Worm (Caenorhabditis elegans) whole organism, L2 larva: Measurements from ENCODE around the gene clec-184.
A peak's percentile ranks its signal among the peaks of the same experiment; 100 is the strongest.

Source experiments
- R02D3.7 ChIP-seq: fragments of 150-350 bp; optimal IDR thresholded peaks from 2 replicates; lab custom pipeline; 2014; ENCODE audit warnings: missing biosample characterization, missing genetic modification characterization
- ama-1 ChIP-seq: fragments of 150-350 bp; optimal IDR thresholded peaks from 2 replicates; lab custom pipeline; 2018; ENCODE audit warnings: inconsistent platforms
- ceh-16 ChIP-seq: fragments of 150-350 bp; optimal IDR thresholded peaks from 2 replicates; lab custom pipeline; 2014; ENCODE audit warnings: missing biosample characterization, missing genetic modification characterization
- egl-27 ChIP-seq: sonication (generic microtip); optimal IDR thresholded peaks from 3 replicates; lab custom pipeline; 2017; ENCODE audit warnings: missing biosample characterization, missing genetic modification reagents, missing genetic modification characterization

DNA sequence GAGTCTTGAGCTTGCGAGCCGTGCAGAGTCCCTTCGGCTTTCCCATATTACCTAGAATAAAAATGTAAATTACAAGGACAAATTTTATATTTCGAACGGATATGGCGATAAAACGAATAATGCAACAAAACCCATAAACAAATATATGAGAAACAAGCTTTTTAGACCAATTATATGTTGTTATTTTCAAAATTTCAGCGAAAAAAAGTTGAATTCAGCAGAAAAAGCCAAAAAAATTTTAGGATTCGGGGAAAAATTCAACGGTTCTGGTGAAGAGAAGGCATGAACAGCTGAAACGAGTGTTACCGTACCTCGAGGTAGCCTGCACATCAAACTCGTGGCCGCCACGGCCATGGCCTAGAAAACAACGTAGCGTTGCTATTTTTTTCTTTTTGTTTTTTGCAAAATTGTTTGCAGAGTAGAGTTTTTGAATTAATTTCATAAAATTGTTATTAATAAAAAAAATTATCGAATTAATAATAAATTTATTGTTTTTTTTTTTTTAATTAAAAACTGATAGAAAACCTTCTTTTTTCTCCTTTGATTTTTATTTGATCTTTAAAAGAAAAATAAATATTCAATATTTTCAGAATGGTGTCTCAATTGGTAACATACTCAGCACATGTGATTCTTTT, 41.3 kb upstream of the clec-184 start, which contains the start of the genes rps-23 and dpm-3:
- TF ChIP-seq ceh-16 (peak; percentile 8), egl-27 (peak; percentile 73), R02D3.7 (tag; lab: Kevin White, UChicago) (peak; percentile 51), ama-1 (lab: Kevin White, UChicago) (peak; percentile 25)
